Fruit fly (Drosophila melanogaster): ENCODE results near the gene ome.

The ome gene

DNA sequence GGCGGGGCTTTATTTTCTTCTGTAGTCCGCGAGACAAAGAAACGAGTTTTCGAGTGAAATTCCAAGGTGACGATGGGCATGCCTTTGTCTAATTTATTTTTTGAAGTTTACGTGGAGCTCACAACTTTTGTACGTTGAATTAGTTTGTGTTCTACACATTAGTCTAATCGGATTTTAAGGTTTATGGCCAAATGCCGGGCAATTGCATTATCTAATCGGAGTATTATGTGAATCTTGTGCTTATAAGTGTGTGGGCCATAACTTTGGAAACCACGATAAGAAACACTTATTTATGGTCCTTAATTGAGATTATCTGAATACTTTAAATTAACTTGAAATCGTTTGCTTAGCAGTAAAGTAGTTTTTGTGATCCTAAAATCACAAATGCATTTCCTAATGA lies 40.2 kb downstream of the ome start:
- TF ChIP-seq CG17801 (GFP tag; optimal IDR thresholded peaks at IDR 0.05; ENCODE audit: partially characterized antibody): no peak

DNA sequence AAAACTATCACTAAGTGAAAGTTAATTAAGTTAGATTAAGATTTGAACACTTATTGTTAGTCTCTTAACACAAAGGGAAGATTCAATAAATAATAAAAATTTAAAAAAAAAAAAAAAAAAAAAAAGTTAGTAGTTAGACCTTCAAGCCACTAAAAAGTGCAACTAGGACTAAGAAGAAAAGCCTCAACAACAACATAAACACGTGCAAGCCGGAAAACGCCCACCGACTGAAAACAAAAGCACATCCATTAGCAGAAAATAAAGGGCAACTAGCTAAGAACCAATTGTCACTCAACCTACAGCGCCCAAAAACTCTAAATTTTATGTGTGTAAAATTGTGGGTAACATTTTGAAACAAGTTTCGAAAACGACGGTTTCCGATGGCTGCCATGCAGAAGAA lies 55.8 kb downstream of the ome start, which contains the start of gene CG13473:
Gene CG13473 (plus strand): TSS at position 301 of the 400 bp plus-strand sequence.
- TF ChIP-seq CG17801 (GFP tag; optimal IDR thresholded peaks at IDR 0.05; ENCODE audit: partially characterized antibody): no peak

DNA sequence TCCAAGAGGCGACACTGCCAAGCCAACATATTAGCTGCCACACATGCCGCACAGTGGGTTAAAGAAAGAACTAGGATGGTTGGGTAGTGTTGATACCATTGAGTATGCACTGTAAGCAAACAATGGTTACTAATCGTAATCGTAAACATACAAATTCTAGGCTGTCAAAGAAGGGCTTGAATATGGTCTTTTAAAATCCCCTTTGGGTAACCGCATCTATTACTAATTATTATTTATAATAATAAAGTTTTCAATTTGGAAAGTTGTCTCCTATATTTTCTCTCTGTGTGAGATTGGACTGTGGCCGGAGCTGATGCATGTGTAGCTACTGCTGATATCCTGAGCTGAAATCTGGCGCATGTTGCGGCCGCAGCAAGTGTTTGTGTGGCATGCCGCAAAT lies 59.2 kb downstream of the ome start:
- no peak for TF ChIP-seq CG17801 (GFP tag; optimal IDR thresholded peaks at IDR 0.05; ENCODE audit: partially characterized antibody)

- TF ChIP-seq CG17801 (GFP tag; optimal IDR thresholded peaks at IDR 0.05; ENCODE audit: partially characterized antibody): no peak
Measured at dm6 chr3L:14733417-14733816, 60.8 kb downstream of the ome start, which contains the start of gene CG13471. TSS of gene CG13471 (minus strand) at chr3L:14733517.

DNA sequence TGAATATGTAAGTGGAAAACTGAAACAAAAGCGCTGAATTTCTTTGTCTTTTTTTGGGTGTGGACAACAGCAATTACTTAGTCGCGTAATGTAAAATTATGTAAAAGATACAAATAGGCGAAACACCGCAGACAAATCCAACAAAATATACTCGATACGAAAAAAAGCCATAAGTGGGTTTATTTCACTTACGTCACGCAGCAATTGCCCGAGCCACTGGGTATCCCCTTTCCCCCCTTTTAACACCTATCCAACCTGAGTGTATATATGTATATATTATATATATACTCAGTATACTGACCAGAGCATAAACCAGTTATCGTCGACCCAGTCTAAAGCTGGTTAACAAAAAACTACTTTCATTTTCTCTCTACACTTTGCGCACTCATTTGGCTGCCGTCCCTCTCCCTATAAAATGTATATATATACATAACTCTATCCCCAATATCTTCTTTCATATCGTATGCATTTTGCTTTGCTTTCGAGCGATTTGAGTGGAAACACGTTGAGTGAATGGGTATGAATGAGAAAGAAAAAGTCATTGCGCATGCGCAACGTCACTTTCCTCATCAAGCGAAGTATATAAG lies 70.6 kb downstream of the ome start:
- no peak for TF ChIP-seq CG17801 (GFP tag; optimal IDR thresholded peaks at IDR 0.05; ENCODE audit: partially characterized antibody)

DNA sequence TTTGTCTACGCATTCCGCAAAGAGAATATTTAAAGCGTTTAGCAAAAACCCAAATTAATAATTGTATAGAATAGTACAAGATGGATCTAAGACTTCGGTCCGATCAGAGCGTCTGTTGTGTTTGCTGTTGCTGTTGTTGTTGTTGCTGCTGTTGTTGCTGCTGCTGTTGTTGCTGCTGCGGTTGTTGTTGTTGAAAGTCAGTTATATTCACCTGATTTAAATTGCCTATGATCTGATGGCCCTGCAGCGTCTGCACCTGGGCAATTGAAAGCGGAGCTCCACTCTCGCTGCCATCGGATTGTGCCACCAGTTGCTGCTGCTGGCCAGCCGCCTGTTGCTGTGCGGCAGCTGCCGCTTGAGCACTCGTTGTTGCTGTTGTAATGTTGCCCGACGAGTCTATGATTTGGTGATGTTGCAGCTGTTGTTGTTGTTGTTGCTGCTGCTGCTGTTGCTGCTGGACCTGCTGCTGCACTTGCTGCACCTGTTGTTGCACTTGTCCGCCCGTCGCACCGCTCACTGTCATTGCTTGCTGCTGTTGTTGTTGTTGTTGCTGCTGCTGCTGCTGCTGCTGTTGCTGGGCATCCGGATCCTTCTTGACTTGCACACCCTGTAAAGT lies 78.5 kb downstream of the ome start:
- no peak for TF ChIP-seq CG17801 (GFP tag; optimal IDR thresholded peaks at IDR 0.05; ENCODE audit: partially characterized antibody)

dm6 chr3L:14752816-14753215 lies 80.2 kb downstream of the ome start:
- no peak for TF ChIP-seq CG17801 (GFP tag; optimal IDR thresholded peaks at IDR 0.05; ENCODE audit: partially characterized antibody)

dm6 chr3L:14755046-14755643 lies 82.5 kb downstream of the ome start:
- TF ChIP-seq CG17801 (GFP tag; optimal IDR thresholded peaks at IDR 0.05; ENCODE audit: partially characterized antibody): no peak

DNA sequence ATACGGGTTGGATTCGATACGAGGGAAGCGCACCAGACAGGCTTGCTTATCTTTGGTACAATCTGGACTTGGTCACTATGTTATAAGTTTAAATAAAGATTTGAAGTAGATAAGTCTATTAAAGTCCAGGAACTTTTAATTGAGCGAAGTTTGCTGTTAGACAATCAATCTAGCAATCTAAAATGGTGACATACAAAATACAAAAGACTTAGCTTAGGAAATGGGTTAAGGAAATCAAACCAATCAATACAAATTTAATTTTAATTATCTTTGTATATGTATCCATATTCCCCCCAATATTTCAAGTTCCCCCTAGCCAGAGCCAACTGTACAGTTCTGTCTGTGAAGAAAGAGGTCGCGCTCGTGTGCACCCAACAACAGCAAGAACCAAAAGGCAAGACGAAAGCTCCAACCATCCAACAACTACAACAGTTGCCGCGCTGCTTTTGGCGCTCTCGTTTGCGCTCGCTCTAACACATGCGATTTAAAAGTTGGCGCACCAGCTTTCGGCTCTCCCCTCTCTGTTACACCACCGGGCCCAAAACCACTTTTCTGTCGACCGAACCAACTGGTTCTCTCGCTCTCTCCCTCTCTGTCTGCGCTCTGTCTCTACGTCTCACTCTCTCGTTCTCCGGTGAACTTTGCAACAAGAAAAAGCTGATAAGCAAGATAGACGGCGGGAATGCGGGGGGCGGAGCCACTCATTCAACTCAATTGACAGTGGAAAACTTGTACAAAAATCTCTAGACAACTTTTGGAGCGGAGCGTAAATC lies 83.5 kb downstream of the ome start:
- TF ChIP-seq CG17801 (GFP tag; optimal IDR thresholded peaks at IDR 0.05; ENCODE audit: partially characterized antibody): peak; percentile 7

dm6 chr3L:14756724-14757463 lies 84.3 kb downstream of the ome start:
- peak; percentile 61 for TF ChIP-seq CG17801 (GFP tag; optimal IDR thresholded peaks at IDR 0.05; ENCODE audit: partially characterized antibody)

- TF ChIP-seq CG17801 (GFP tag; optimal IDR thresholded peaks at IDR 0.05; ENCODE audit: partially characterized antibody): peak; percentile 29
Measured at dm6 chr3L:14757464-14758384, 85.1 kb downstream of the ome start, which contains the start of gene CG42507. TSS of gene CG42507 (minus strand) at chr3L:14757962.

DNA sequence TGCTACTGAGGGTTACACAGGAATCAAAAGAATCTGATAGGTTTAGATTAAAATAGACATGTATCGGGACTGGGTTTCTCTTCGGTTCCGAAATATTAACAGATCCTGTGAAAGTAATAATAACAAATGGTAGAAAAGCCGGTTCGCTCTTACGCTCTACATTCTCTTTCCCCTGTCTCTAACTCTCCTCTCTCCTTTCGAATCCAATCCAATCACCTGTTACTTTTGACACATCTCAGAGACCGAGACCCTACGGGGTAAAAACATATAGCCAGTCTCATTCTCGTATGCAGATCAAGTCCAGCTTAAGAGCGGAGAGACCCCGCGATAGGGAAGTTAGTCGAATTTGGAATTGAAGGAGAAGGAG lies 86.1 kb downstream of the ome start:
- no peak for TF ChIP-seq CG17801 (GFP tag; optimal IDR thresholded peaks at IDR 0.05; ENCODE audit: partially characterized antibody)

DNA sequence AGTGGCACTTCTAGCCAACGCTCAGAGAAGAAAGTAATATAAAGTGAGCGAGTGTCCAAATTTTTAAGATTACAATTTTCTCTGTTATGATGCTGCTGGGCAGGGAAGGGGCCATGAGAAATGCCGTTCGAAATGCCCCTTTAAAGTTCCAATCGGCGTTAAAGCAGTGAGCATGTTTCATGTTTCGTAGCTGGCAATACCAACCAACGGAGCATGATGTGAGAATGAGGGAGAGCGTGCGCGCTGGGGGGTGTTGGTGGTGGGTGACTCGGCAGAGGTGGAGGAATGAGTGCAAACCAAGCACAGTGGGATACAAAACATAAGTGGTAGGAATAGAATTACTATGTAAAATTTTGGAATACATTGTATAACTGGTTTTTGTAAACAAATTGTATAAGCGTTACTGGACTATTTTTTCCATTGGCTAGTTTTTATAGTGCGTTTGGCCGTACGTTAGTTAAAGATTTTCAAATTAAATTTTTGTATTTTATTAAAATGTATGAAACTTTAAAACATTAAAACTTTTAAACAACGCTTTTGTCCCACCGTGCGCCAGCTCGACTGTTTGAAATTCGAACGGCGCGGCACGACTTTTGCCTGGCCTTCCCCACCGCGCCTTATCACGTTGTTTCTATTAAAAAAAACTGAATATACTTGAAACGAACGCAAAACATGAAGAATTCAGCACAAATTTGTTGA lies 86.6 kb downstream of the ome start:
- peak; percentile 99 for TF ChIP-seq CG17801 (GFP tag; optimal IDR thresholded peaks at IDR 0.05; ENCODE audit: partially characterized antibody)

Data from ovary, adult (tissue).